Worm (Caenorhabditis elegans): Measurements from ENCODE around the gene ife-1.

The ife-1 gene

DNA sequence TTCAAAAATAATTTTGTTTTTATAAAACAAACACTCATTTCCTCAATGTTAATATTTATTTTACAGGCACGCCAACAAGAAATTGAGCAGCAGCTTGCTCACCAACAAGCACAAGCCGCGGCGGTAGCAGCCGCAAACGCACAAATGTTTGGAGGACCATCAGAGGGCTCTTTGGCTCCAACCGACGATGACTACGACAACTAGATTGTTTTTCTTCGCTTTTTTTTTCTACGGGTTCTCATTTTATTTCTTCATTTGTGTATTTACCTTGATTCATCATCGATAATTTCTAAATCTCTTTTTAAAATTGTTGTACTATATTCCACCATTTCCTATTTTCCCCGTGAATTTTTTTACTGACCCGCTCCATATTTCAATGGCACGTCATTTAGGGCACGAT, at the start of gene ife-1:
ife-1 (plus strand) TSS at position 301 of the 400 bp plus-strand sequence.
- TF ChIP-seq tra-4 (tag; optimal IDR thresholded peaks at IDR 0.05) (no peak), B0310.2 (tag; optimal IDR thresholded peaks at IDR 0.05) (no peak), scrt-1 (GFP tag; IDR thresholded peaks at IDR 0.05) (no peak), tbx-37 (GFP tag; conservative IDR thresholded peaks at IDR 0.05) (no peak), hnd-1 (tag; optimal IDR thresholded peaks at IDR 0.05) (no peak), ets-7 (tag; optimal IDR thresholded peaks at IDR 0.05) (no peak), sea-1 (GFP tag; conservative IDR thresholded peaks at IDR 0.05) (no peak), ama-1 (optimal IDR thresholded peaks at IDR 0.05) (no peak), tbx-11 (GFP tag; IDR thresholded peaks at IDR 0.05) (no peak), ceh-36 (tag; optimal IDR thresholded peaks at IDR 0.05) (no peak), flt-1 (GFP tag; IDR thresholded peaks at IDR 0.05) (no peak), ceh-13 (GFP tag; optimal IDR thresholded peaks at IDR 0.05) (no peak), hmg-4 (GFP tag; optimal IDR thresholded peaks at IDR 0.05) (no peak), hmbx-1 (tag; optimal IDR thresholded peaks at IDR 0.05) (no peak), F13C5.2 (tag; optimal IDR thresholded peaks at IDR 0.05) (no peak), aly-1 (tag; optimal IDR thresholded peaks at IDR 0.05) (no peak), pes-1 (GFP tag; IDR thresholded peaks at IDR 0.05) (no peak)

DNA sequence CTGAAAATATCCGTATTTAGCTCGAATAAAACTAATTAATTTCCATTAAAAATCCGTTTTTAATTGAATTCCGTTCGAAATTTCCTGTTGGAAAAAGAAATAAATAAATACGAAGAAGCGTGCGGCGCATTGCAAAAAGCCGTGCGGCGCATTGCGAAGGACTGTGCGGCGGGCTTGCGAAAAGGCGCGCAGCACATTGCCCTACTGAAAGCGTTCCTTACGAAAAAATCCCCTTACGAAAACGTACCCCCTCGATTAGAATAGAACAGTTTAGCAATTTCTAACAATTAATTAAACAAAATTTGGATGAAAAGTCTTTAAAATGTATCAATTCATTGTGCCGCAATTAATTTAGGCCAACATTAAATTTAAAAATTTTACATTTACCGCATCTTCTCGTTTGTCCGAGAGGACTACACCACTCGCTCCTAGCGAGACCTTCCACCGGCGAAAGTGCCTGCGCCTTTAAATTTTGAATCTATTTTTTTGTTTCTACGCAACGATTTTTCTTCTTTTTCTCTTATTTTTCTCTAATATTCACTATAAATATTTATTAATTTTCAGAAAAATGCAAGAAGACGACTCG, 46.8 kb upstream of the ife-1 start, which contains the start of gene npp-18:
npp-18 (plus strand) TSS at position 565 of the 586 bp plus-strand sequence.
- TF ChIP-seq scrt-1 (GFP tag; IDR thresholded peaks at IDR 0.05) (peak; percentile 84), pes-1 (GFP tag; IDR thresholded peaks at IDR 0.05) (peak; percentile 83), sea-1 (GFP tag; conservative IDR thresholded peaks at IDR 0.05) (peak; percentile 87), tbx-37 (GFP tag; conservative IDR thresholded peaks at IDR 0.05) (peak; percentile 75; the same call in 1 of the 2 replicates), tbx-11 (GFP tag; IDR thresholded peaks at IDR 0.05) (peak; percentile 83), flt-1 (GFP tag; IDR thresholded peaks at IDR 0.05) (peak; percentile 73)

DNA sequence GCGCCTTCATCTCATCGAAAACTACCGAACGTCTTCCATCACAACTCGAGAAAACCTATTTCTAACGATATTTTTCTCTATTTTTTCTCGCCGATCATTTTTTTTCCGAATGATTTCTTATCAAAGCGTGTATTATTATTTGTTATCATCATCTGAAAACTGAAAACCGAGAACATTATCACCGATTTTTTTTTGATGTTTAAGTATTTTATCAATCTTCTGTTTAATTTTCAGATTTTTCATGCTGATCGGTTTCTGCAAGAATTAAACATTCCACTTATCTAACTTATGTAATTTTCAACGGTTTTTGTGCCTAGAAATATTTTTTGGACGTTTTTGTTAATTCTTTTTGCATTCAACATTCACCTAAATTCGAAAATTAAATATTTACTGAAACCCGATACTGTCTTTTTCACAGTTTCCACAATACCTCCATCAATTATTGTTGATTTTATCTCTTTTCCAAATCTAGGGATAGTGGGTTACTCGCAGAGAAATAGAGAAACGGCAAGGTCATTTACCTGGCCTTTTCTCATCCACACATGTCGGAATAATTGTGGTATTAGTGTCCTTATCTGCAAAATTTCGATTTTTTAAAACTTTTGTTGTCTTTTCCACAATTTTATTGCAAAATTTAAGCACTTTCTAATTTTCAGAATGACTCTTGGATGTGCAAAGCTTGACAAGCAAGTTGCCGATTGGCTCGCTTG, 44.3 kb upstream of the ife-1 start, which contains the start of gene pgm-2:
pgm-2 (plus strand) TSS at position 657 of the 710 bp plus-strand sequence.
- TF ChIP-seq ceh-13 (GFP tag; optimal IDR thresholded peaks at IDR 0.05) (no peak), hmbx-1 (tag; optimal IDR thresholded peaks at IDR 0.05) (no peak), ceh-36 (tag; optimal IDR thresholded peaks at IDR 0.05) (no peak), ets-7 (tag; optimal IDR thresholded peaks at IDR 0.05) (no peak), flt-1 (GFP tag; IDR thresholded peaks at IDR 0.05) (no peak), tbx-11 (GFP tag; IDR thresholded peaks at IDR 0.05) (no peak), hmg-4 (GFP tag; optimal IDR thresholded peaks at IDR 0.05) (no peak), hnd-1 (tag; optimal IDR thresholded peaks at IDR 0.05) (no peak), ama-1 (optimal IDR thresholded peaks at IDR 0.05) (peak; percentile 32), sea-1 (GFP tag; conservative IDR thresholded peaks at IDR 0.05) (no peak), tbx-37 (GFP tag; conservative IDR thresholded peaks at IDR 0.05) (no peak), tra-4 (tag; optimal IDR thresholded peaks at IDR 0.05) (peak; percentile 46), aly-1 (tag; optimal IDR thresholded peaks at IDR 0.05) (peak; percentile 12), pes-1 (GFP tag; IDR thresholded peaks at IDR 0.05) (no peak), B0310.2 (tag; optimal IDR thresholded peaks at IDR 0.05) (no peak)

DNA sequence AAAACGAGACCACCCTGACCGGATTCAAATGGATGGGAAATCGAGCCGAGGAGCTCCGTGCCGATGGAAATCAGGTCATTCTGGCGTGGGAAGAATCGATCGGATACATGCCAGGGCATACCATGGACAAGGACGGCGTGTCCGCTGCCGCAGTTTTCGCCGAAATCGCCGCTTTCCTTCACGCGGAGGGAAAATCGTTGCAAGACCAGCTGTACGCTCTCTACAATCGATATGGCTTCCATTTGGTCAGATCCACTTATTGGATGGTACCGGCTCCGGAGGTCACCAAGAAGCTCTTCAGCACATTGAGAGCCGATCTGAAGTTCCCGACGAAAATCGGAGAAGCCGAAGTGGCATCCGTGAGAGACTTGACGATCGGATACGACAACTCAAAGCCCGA, 41.2 kb upstream of the ife-1 start:
- TF ChIP-seq ama-1 (optimal IDR thresholded peaks at IDR 0.05), result no peak
- TF ChIP-seq pes-1 (GFP tag; IDR thresholded peaks at IDR 0.05), result no peak
- no peak for TF ChIP-seq B0310.2 (tag; optimal IDR thresholded peaks at IDR 0.05)
- no peak for TF ChIP-seq sea-1 (GFP tag; conservative IDR thresholded peaks at IDR 0.05)
- no peak for TF ChIP-seq ets-7 (tag; optimal IDR thresholded peaks at IDR 0.05)
- TF ChIP-seq ceh-13 (GFP tag; optimal IDR thresholded peaks at IDR 0.05), result no peak
- TF ChIP-seq aly-1 (tag; optimal IDR thresholded peaks at IDR 0.05), result no peak
- TF ChIP-seq hnd-1 (tag; optimal IDR thresholded peaks at IDR 0.05), result no peak
- no peak for TF ChIP-seq tbx-37 (GFP tag; conservative IDR thresholded peaks at IDR 0.05)

DNA sequence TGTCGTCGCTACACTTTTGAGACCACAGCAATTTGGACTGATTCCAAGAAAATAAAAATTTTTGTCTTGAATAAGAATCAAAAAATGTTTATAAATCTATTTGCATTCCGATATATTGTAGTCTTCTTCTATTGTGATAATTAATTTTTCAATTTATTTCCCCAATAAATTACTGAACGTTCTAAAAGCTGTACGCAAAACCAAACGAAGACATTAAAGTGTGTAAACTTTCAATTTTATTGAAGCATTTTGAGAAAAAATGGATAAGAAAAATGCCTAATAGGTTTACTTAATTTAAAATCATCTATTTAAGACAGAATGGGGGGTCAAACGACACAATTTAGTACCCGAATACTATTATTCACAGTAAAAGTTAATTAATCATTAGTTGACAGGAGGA, 40.6 kb upstream of the ife-1 start:
- TF ChIP-seq ets-7 (tag; optimal IDR thresholded peaks at IDR 0.05), result no peak

DNA sequence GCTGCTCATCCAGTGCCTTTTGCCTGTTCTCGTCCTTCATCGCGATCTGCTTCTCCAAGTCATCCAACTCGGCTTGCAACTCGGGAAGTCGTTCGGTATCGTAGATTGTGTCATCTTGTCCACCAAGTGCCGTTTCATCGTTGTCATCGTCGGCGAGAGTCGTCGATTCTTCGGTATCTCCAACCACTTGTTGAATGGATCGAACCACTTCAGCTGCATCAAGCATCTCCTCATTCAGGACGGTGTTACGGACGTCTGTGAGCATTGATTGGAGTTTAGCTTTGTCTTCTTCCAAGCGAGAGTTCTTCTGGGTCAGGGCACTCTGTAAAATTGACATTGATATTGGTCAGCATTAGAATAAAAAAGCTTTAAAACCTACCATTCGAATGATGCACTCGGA, 37.7 kb upstream of the ife-1 start:
- no peak for TF ChIP-seq hmg-4 (GFP tag; optimal IDR thresholded peaks at IDR 0.05)
- no peak for TF ChIP-seq F13C5.2 (tag; optimal IDR thresholded peaks at IDR 0.05)

DNA sequence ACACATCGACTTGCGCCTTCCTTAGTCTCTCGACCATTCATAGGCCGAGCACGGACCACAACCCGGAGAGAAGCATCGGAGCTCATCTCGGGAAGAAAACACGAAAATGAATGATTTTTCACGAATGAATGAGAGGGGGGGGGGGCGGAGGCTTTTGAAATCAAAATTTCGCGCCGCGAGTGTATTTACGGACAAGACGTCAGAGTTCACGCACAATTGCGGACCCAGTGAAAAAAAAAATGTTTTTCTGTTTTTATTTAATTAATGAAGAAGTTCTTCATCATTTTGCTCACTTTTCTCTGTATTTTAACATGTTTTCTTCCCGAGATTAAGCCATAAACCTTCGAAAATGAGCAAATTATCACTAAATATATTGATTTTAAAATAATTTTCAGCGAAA, 36.1 kb upstream of the ife-1 start, which contains the start of the genes klp-19 and slc-36.1:
klp-19 (minus strand) TSS at position 153 of the 400 bp plus-strand sequence.
slc-36.1 (plus strand) TSS at position 396 of the 400 bp plus-strand sequence.
- TF ChIP-seq B0310.2 (tag; optimal IDR thresholded peaks at IDR 0.05) (no peak), aly-1 (tag; optimal IDR thresholded peaks at IDR 0.05) (no peak), hmbx-1 (tag; optimal IDR thresholded peaks at IDR 0.05) (no peak), F13C5.2 (tag; optimal IDR thresholded peaks at IDR 0.05) (peak; percentile 19), ama-1 (optimal IDR thresholded peaks at IDR 0.05) (no peak)

DNA sequence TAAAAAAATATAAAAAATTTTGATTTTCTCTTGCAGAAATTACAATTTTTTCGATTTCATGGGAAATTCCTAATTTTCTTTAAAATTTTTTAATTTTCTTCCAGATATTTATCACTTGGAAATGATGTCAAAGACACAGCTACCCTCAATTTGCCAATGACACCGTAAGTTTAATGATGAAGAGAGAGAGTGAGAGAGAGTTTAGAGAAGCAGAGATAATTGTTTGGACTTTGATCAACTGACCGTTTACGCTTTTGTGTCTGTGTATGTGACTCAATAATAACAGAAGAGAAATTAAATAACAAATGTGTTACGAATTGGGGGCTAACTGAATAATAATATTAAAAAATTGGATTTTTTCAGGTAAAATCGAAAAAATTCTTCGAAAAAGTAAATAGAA, 32.7 kb upstream of the ife-1 start:
- TF ChIP-seq aly-1 (tag; optimal IDR thresholded peaks at IDR 0.05) (no peak), scrt-1 (GFP tag; IDR thresholded peaks at IDR 0.05) (no peak), sea-1 (GFP tag; conservative IDR thresholded peaks at IDR 0.05) (no peak), F13C5.2 (tag; optimal IDR thresholded peaks at IDR 0.05) (no peak), ama-1 (optimal IDR thresholded peaks at IDR 0.05) (no peak), ceh-13 (GFP tag; optimal IDR thresholded peaks at IDR 0.05) (no peak), tra-4 (tag; optimal IDR thresholded peaks at IDR 0.05) (no peak), tbx-37 (GFP tag; conservative IDR thresholded peaks at IDR 0.05) (no peak), B0310.2 (tag; optimal IDR thresholded peaks at IDR 0.05) (no peak), tbx-11 (GFP tag; IDR thresholded peaks at IDR 0.05) (no peak), ets-7 (tag; optimal IDR thresholded peaks at IDR 0.05) (no peak), hmbx-1 (tag; optimal IDR thresholded peaks at IDR 0.05) (no peak), ceh-36 (tag; optimal IDR thresholded peaks at IDR 0.05) (no peak), pes-1 (GFP tag; IDR thresholded peaks at IDR 0.05) (no peak), hnd-1 (tag; optimal IDR thresholded peaks at IDR 0.05) (no peak), flt-1 (GFP tag; IDR thresholded peaks at IDR 0.05) (no peak), hmg-4 (GFP tag; optimal IDR thresholded peaks at IDR 0.05) (no peak)
